Fruit fly (Drosophila melanogaster) whole organism, adult: ENCODE measurements around the gene CG4455.

Source experiments
- CG11617 ChIP-seq: fragments of 200-800 bp; sonication (Bioruptor generic); optimal IDR thresholded peaks from 2 replicates; lab custom pipeline; 2017; ENCODE audit warnings: mild to moderate bottlenecking, missing biosample characterization, missing genetic modification reagents, missing genetic modification characterization
- Clk ChIP-seq: fragments of 200-800 bp; sonication (Bioruptor generic); optimal IDR thresholded peaks from 2 replicates; lab custom pipeline; 2017; ENCODE audit warnings: missing biosample characterization, missing genetic modification characterization
- Crg-1 ChIP-seq: fragments of 200-800 bp; sonication (Bioruptor generic); optimal IDR thresholded peaks from 2 replicates; lab custom pipeline; 2016; ENCODE audit warnings: missing biosample characterization, missing genetic modification characterization
- Hr96 ChIP-seq: fragments of 200-800 bp; sonication (Bioruptor generic); optimal IDR thresholded peaks from 2 replicates; lab custom pipeline; 2016; ENCODE audit warnings: missing biosample characterization, missing genetic modification characterization
- bab1 ChIP-seq: fragments of 200-800 bp; sonication (Bioruptor generic); optimal IDR thresholded peaks from 3 replicates; lab custom pipeline; 2019; ENCODE audit warnings: missing biosample characterization, mild to moderate bottlenecking, missing genetic modification characterization, moderate library complexity
- cnc ChIP-seq, 2 experiments: fragments of >200 bp; optimal IDR thresholded peaks; 2 replicates each; lab custom pipeline; 2017
- kay ChIP-seq: fragments of 200-800 bp; sonication (Bioruptor generic); peaks from one replicate; lab custom pipeline; 2016; ENCODE audit warnings: missing biosample characterization, missing genetic modification characterization, borderline replicate concordance
- tj ChIP-seq: fragments of 200-800 bp; sonication (Bioruptor generic); optimal IDR thresholded peaks from 3 replicates; lab custom pipeline; 2017; ENCODE audit warnings: missing biosample characterization, mild to moderate bottlenecking, missing genetic modification characterization, moderate library complexity

dm6 chr2L:16329102-16329520 is 23.6 kb upstream of the CG4455 start, which contains the start of gene mRpL4:
- TF ChIP-seq kay (GFP tag; lab: Kevin White, UChicago) (peak; percentile 80), Crg-1 (GFP tag; lab: Kevin White, UChicago) (no peak), Clk (GFP tag; lab: Kevin White, UChicago) (no peak), tj (GFP tag; lab: Kevin White, UChicago) (no peak), bab1 (GFP tag; lab: Kevin White, UChicago) (peak; percentile 26), Hr96 (GFP tag; lab: Kevin White, UChicago) (no peak), cnc (optimal IDR thresholded peaks at IDR 0.05; lab: Kevin White, UChicago) (no peak), CG11617 (GFP tag; lab: Kevin White, UChicago) (no peak)
